Worm (Caenorhabditis elegans): ENCODE measurements around the gene Y43F8B.29.

DNA sequence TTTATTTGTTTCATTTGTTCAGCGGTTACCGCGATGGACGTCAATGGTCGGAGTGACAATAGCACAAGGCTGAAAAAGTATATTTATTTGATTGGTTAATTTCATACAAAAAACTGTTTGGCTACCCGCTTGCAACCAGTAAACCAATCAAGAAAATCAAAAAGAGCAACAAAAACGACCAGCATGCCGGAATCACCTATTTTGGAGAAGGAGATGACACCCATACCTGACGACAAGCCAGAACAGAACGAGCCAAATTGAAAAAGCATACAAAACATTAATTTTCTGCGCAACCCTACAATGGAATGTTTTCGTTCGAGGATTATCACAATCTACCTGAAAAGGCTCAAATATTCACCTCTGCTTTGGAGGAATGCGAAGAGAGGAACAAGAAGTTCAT is 941 bp upstream of the Y43F8B.29 start, which contains the start of gene Y43F8B.7:
- TF ChIP-seq dao-5 (tag; optimal IDR thresholded peaks at IDR 0.05), result no peak
- no peak for TF ChIP-seq him-1 (tag; optimal IDR thresholded peaks at IDR 0.05)
- no peak for TF ChIP-seq W03F9.2 (tag; optimal IDR thresholded peaks at IDR 0.05)
